Worm (Caenorhabditis elegans) whole organism, L2 larva: ENCODE measurements around the gene rom-1.

Experiments
- C34F6.9 ChIP-seq: fragments of 150-350 bp; optimal IDR thresholded peaks from 2 replicates; lab custom pipeline; 2014; ENCODE audit warnings: missing biosample characterization, missing genetic modification characterization
- F13H6.1 ChIP-seq: sonication (generic microtip); optimal IDR thresholded peaks from 2 replicates; lab custom pipeline; 2016; ENCODE audit warnings: missing genetic modification characterization, missing compliant biosample characterization
- R02D3.7 ChIP-seq: fragments of 150-350 bp; optimal IDR thresholded peaks from 2 replicates; lab custom pipeline; 2014; ENCODE audit warnings: missing biosample characterization, missing genetic modification characterization
- Y55F3AM.14 ChIP-seq: fragments of 200-800 bp; sonication (Bioruptor generic); optimal IDR thresholded peaks from 2 replicates; lab custom pipeline; 2018; ENCODE audit warnings: mild to moderate bottlenecking, missing genetic modification characterization, missing compliant biosample characterization
- ZK546.5 ChIP-seq: sonication (generic microtip); optimal IDR thresholded peaks from 2 replicates; lab custom pipeline; 2017; ENCODE audit warnings: missing biosample characterization, missing genetic modification characterization
- alr-1 ChIP-seq: fragments of 150-350 bp; optimal IDR thresholded peaks from 2 replicates; lab custom pipeline; 2014; ENCODE audit warnings: missing biosample characterization, missing genetic modification characterization
- aly-2 ChIP-seq: fragments of 150-350 bp; optimal IDR thresholded peaks from 2 replicates; lab custom pipeline; 2014; ENCODE audit warnings: missing biosample characterization, missing genetic modification characterization
- ama-1 ChIP-seq: fragments of 150-350 bp; optimal IDR thresholded peaks from 2 replicates; lab custom pipeline; 2018; ENCODE audit warnings: inconsistent platforms
- ceh-16 ChIP-seq: fragments of 150-350 bp; optimal IDR thresholded peaks from 2 replicates; lab custom pipeline; 2014; ENCODE audit warnings: missing biosample characterization, missing genetic modification characterization
- ceh-82 ChIP-seq: fragments of 150-350 bp; optimal IDR thresholded peaks from 2 replicates; lab custom pipeline; 2014; ENCODE audit warnings: missing biosample characterization, missing genetic modification characterization
- crh-2 ChIP-seq: sonication (generic microtip); optimal IDR thresholded peaks from 2 replicates; lab custom pipeline; 2017; ENCODE audit warnings: missing biosample characterization, missing genetic modification characterization
- dmd-4 ChIP-seq: sonication (generic microtip); optimal IDR thresholded peaks from 2 replicates; lab custom pipeline; 2017; ENCODE audit warnings: missing biosample characterization, missing genetic modification characterization
- egl-27 ChIP-seq: sonication (generic microtip); optimal IDR thresholded peaks from 3 replicates; lab custom pipeline; 2017; ENCODE audit warnings: missing biosample characterization, missing genetic modification reagents, missing genetic modification characterization
- elt-1 ChIP-seq: fragments of 150-350 bp; optimal IDR thresholded peaks from 2 replicates; lab custom pipeline; 2014; ENCODE audit warnings: missing biosample characterization, missing genetic modification characterization
- elt-3 ChIP-seq: sonication (generic microtip); optimal IDR thresholded peaks from 2 replicates; lab custom pipeline; 2017; ENCODE audit warnings: missing biosample characterization, missing genetic modification characterization
- fos-1 ChIP-seq: fragments of 150-350 bp; optimal IDR thresholded peaks from 2 replicates; lab custom pipeline; 2014; ENCODE audit warnings: missing biosample characterization, missing genetic modification characterization
- gmeb-1 ChIP-seq: fragments of 150-350 bp; optimal IDR thresholded peaks from 2 replicates; lab custom pipeline; 2014; ENCODE audit warnings: missing biosample characterization, missing genetic modification characterization
- lin-11 ChIP-seq: fragments of 150-350 bp; sonication (generic microtip); optimal IDR thresholded peaks from 2 replicates; lab custom pipeline; 2014; ENCODE audit warnings: missing biosample characterization, missing genetic modification characterization, inconsistent platforms, mixed read lengths
- lin-13 ChIP-seq: fragments of 150-350 bp; optimal IDR thresholded peaks from 2 replicates; lab custom pipeline; 2014; ENCODE audit warnings: missing biosample characterization, missing genetic modification reagents, missing genetic modification characterization
- lin-39 ChIP-seq: fragments of 150-350 bp; optimal IDR thresholded peaks from 2 replicates; lab custom pipeline; 2014; ENCODE audit warnings: missing biosample characterization, missing genetic modification reagents, missing genetic modification characterization
- mab-5 ChIP-seq: fragments of 150-350 bp; optimal IDR thresholded peaks from 2 replicates; lab custom pipeline; 2014; ENCODE audit warnings: missing biosample characterization, missing genetic modification characterization
- mbf-1 ChIP-seq: sonication (generic microtip); optimal IDR thresholded peaks from 2 replicates; lab custom pipeline; 2017; ENCODE audit warnings: missing biosample characterization, missing genetic modification characterization
- mdl-1 ChIP-seq, 2 experiments: fragments of 150-350 bp in 1 of 2; sonication (generic microtip) in 1 of 2; optimal IDR thresholded peaks; 2 replicates each; lab custom pipeline; 2017; ENCODE audit warnings: missing biosample characterization in 2 of 2, missing genetic modification characterization in 2 of 2
- nhr-10 ChIP-seq: sonication (generic microtip); optimal IDR thresholded peaks from 2 replicates; lab custom pipeline; 2017; ENCODE audit warnings: missing biosample characterization, missing genetic modification characterization
- nhr-11 ChIP-seq: fragments of 150-350 bp; optimal IDR thresholded peaks from 2 replicates; lab custom pipeline; 2014; ENCODE audit warnings: missing biosample characterization, missing genetic modification characterization
- nhr-12 ChIP-seq: fragments of 150-350 bp; optimal IDR thresholded peaks from 2 replicates; lab custom pipeline; 2014; ENCODE audit warnings: missing biosample characterization, missing genetic modification characterization
- nhr-21 ChIP-seq: fragments of 150-350 bp; optimal IDR thresholded peaks from 2 replicates; lab custom pipeline; 2014; ENCODE audit warnings: missing biosample characterization, missing genetic modification characterization
- nhr-23 ChIP-seq: fragments of 150-350 bp; optimal IDR thresholded peaks from 2 replicates; lab custom pipeline; 2014; ENCODE audit warnings: missing biosample characterization, missing genetic modification reagents, missing genetic modification characterization
- nhr-25 ChIP-seq: fragments of 150-350 bp; sonication (generic microtip); optimal IDR thresholded peaks from 3 replicates; lab custom pipeline; 2014; ENCODE audit warnings: missing biosample characterization, missing genetic modification characterization
- nhr-6 ChIP-seq: fragments of 150-350 bp; optimal IDR thresholded peaks from 2 replicates; lab custom pipeline; 2014; ENCODE audit warnings: missing biosample characterization, missing genetic modification characterization
- nhr-77 ChIP-seq: fragments of 150-350 bp; optimal IDR thresholded peaks from 2 replicates; lab custom pipeline; 2014; ENCODE audit warnings: missing biosample characterization, missing genetic modification characterization
- peb-1 ChIP-seq: fragments of 150-350 bp; optimal IDR thresholded peaks from 2 replicates; lab custom pipeline; 2014; ENCODE audit warnings: missing biosample characterization, missing genetic modification characterization
- sem-4 ChIP-seq: fragments of 150-350 bp; optimal IDR thresholded peaks from 2 replicates; lab custom pipeline; 2014; ENCODE audit warnings: missing biosample characterization, missing genetic modification reagents, missing genetic modification characterization
- skn-1 ChIP-seq: sonication (generic microtip); optimal IDR thresholded peaks from 2 replicates; lab custom pipeline; 2017; ENCODE audit warnings: missing biosample characterization, missing genetic modification characterization
- sma-3 ChIP-seq: sonication (generic microtip); optimal IDR thresholded peaks from 2 replicates; lab custom pipeline; 2016; ENCODE audit warnings: missing genetic modification reagents, missing genetic modification characterization, missing compliant biosample characterization
- sma-9 ChIP-seq, 2 experiments: fragments of 150-350 bp in 1 of 2; sonication (generic microtip) in 1 of 2; optimal IDR thresholded peaks; 2 replicates each; lab custom pipeline; 2014 to 2016; ENCODE audit warnings: missing genetic modification characterization in 2 of 2, mild to moderate bottlenecking in 1 of 2, missing biosample characterization in 1 of 2, missing compliant biosample characterization in 1 of 2, missing genetic modification reagents in 1 of 2, moderate library complexity in 1 of 2
- snpc-4 ChIP-seq: fragments of 150-350 bp; optimal IDR thresholded peaks from 2 replicates; lab custom pipeline; 2014; ENCODE audit warnings: missing biosample characterization, missing genetic modification characterization
- unc-39 ChIP-seq: fragments of 150-350 bp; optimal IDR thresholded peaks from 2 replicates; lab custom pipeline; 2014; ENCODE audit warnings: missing biosample characterization, missing genetic modification characterization
- unc-55 ChIP-seq: fragments of 150-350 bp; sonication (generic microtip); optimal IDR thresholded peaks from 3 replicates; lab custom pipeline; 2014; ENCODE audit warnings: missing biosample characterization, missing genetic modification reagents, missing genetic modification characterization
- unc-62 ChIP-seq: fragments of 150-350 bp; optimal IDR thresholded peaks from 2 replicates; lab custom pipeline; 2014; ENCODE audit warnings: missing biosample characterization, missing genetic modification reagents, missing genetic modification characterization
- zag-1 ChIP-seq: fragments of 150-350 bp; optimal IDR thresholded peaks from 2 replicates; lab custom pipeline; 2014; ENCODE audit warnings: missing biosample characterization, missing genetic modification characterization
- ztf-1 ChIP-seq: fragments of 200-800 bp; sonication (Bioruptor generic); conservative IDR thresholded peaks from 2 replicates; pipeline ENCODE4 v1.3.6; 2022; ENCODE audit warnings: missing genetic modification characterization, missing compliant biosample characterization
- ztf-11 ChIP-seq: sonication (generic microtip); optimal IDR thresholded peaks from 2 replicates; lab custom pipeline; 2017; ENCODE audit warnings: missing biosample characterization, missing genetic modification characterization
- ztf-4 ChIP-seq: fragments of 150-350 bp; optimal IDR thresholded peaks from 2 replicates; lab custom pipeline; 2014; ENCODE audit warnings: missing biosample characterization, missing genetic modification characterization

The rom-1 gene

ce11 chrIII:4893540-4893939 is 13.5 kb upstream of the rom-1 start, which contains the start of gene F26F4.6:
F26F4.6 (minus strand) TSS chrIII:4893640.
- TF ChIP-seq mbf-1 (tag; lab: Kevin White, UChicago) (no peak), elt-3 (no peak), mab-5 (tag; lab: Kevin White, UChicago) (no peak), snpc-4 (tag; lab: Kevin White, UChicago) (no peak), ceh-82 (no peak), lin-39 (no peak), nhr-12 (tag; lab: Kevin White, UChicago) (no peak), unc-39 (no peak), peb-1 (tag; lab: Kevin White, UChicago) (no peak), nhr-77 (no peak), sma-9 (GFP tag; optimal IDR thresholded peaks at IDR 0.05; lab: Kevin White, UChicago) (no peak), sma-9 (tag; optimal IDR thresholded peaks at IDR 0.05; lab: Kevin White, UChicago) (no peak), nhr-23 (tag; lab: Kevin White, UChicago) (no peak), F13H6.1 (tag; lab: Kevin White, UChicago) (no peak)
- TF ChIP-seq, all 48 proteins: peak for 0

DNA sequence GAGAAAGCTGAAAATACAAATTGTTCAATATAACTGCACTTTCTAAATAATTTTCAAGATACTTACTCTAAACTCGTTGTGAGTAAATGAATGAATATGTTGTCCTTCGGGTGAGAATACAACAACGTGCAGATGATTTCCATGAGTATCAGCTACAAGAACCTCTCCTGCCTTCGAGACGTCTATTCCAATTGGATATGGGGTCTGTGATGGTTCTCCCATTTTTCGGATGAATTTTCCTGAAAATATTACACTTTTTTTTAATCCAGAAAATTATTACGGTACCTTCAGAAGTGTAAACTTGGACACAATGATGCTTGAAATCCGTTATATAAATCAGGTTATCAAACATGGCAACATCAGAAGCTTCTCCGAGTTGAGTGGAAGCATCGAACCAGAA is 11.7 kb upstream of the rom-1 start:
- TF ChIP-seq nhr-11 (no peak), fos-1 (tag; lab: Kevin White, UChicago) (no peak), egl-27 (no peak), sma-3 (no peak), nhr-23 (tag; lab: Kevin White, UChicago) (no peak), mab-5 (tag; lab: Kevin White, UChicago) (no peak), nhr-10 (tag; lab: Kevin White, UChicago) (no peak), ztf-1 (no peak), lin-39 (no peak), unc-39 (no peak), skn-1 (tag; lab: Kevin White, UChicago) (no peak), ama-1 (no peak), ceh-82 (no peak), sem-4 (no peak)

- TF ChIP-seq egl-27 (no peak), unc-39 (no peak), ama-1 (no peak), snpc-4 (tag; lab: Kevin White, UChicago) (no peak), nhr-12 (tag; lab: Kevin White, UChicago) (no peak), dmd-4 (tag; lab: Kevin White, UChicago) (no peak), ZK546.5 (no peak), sem-4 (no peak)
Observed at ce11 chrIII:4899035-4899578, 7.9 kb upstream of the rom-1 start, which contains the start of gene nhl-2. nhl-2 (minus strand) TSS chrIII:4899085.

DNA sequence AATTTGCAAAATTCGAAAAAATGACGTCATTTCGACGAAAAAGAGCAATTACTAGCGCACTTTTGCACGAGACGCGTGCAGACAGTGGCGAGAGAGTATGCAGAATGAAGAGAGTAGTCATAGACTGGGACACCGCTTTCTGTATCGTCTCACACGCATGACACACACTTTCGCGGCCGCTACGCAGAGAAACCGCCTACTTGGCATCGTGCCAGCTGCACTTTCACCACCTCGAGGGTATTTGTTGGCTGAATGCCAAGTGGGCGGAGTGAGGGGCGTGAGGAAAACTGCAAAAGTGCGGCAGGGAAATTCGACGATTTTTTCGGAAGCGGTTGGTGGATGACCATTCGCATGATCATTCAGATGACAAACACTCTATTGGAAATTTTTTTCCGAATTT is 7.3 kb upstream of the rom-1 start:
- no peak for TF ChIP-seq aly-2 (tag; lab: Kevin White, UChicago)
- peak; percentile 99 for TF ChIP-seq C34F6.9
- TF ChIP-seq nhr-12 (tag; lab: Kevin White, UChicago): peak; percentile 65
- TF ChIP-seq unc-39: no peak
- TF ChIP-seq sem-4: peak; percentile 99
- TF ChIP-seq alr-1 (tag; lab: Kevin White, UChicago): peak; percentile 67
- TF ChIP-seq fos-1 (tag; lab: Kevin White, UChicago): peak; percentile 100
- no peak for TF ChIP-seq nhr-11
- TF ChIP-seq gmeb-1 (tag; lab: Kevin White, UChicago): peak; percentile 93
- TF ChIP-seq lin-11 (tag; lab: Kevin White, UChicago): peak; percentile 99
- TF ChIP-seq elt-3: no peak
- peak; percentile 99 for TF ChIP-seq nhr-21 (tag; lab: Kevin White, UChicago)
- TF ChIP-seq ZK546.5: peak; percentile 88
- no peak for TF ChIP-seq ztf-11 (tag; lab: Kevin White, UChicago)
- TF ChIP-seq mab-5 (tag; lab: Kevin White, UChicago): peak; percentile 96
- TF ChIP-seq crh-2 (tag; lab: Kevin White, UChicago): peak; percentile 99
- peak; percentile 99 for TF ChIP-seq sma-9 (GFP tag; optimal IDR thresholded peaks at IDR 0.05; lab: Kevin White, UChicago)
- TF ChIP-seq sma-9 (tag; optimal IDR thresholded peaks at IDR 0.05; lab: Kevin White, UChicago): no peak
- TF ChIP-seq Y55F3AM.14: peak; percentile 99
- peak; percentile 19 for TF ChIP-seq elt-1 (tag; lab: Kevin White, UChicago)
- TF ChIP-seq nhr-77: peak; percentile 89
- TF ChIP-seq mdl-1 (tag; optimal IDR thresholded peaks at IDR 0.05; lab: Kevin White, UChicago): peak; percentile 94 to 99
- TF ChIP-seq nhr-6 (tag; lab: Kevin White, UChicago): peak; percentile 97
- TF ChIP-seq ztf-4 (tag; lab: Kevin White, UChicago): peak; percentile 99
- TF ChIP-seq peb-1 (tag; lab: Kevin White, UChicago): peak; percentile 41
- peak; percentile 100 for TF ChIP-seq F13H6.1 (tag; lab: Kevin White, UChicago)
- TF ChIP-seq nhr-23 (tag; lab: Kevin White, UChicago): no peak
- TF ChIP-seq R02D3.7: peak; percentile 69
- peak; percentile 68 for TF ChIP-seq dmd-4 (tag; lab: Kevin White, UChicago)
- 0 out of 2 replicates have a peak, but pooled peaks have one; percentile 58 for TF ChIP-seq ztf-1
- TF ChIP-seq ceh-16 (tag; lab: Kevin White, UChicago): peak; percentile 99
- peak; percentile 99 for TF ChIP-seq nhr-25 (tag; lab: Kevin White, UChicago)
- TF ChIP-seq ceh-82: peak; percentile 92
- TF ChIP-seq unc-62: peak; percentile 95
- peak; percentile 36 for TF ChIP-seq ama-1
- peak; percentile 86 for TF ChIP-seq nhr-10 (tag; lab: Kevin White, UChicago)
- peak; percentile 98 for TF ChIP-seq zag-1 (tag; lab: Kevin White, UChicago)
- peak; percentile 100 for TF ChIP-seq sma-3
- TF ChIP-seq lin-13 (GFP tag; lab: Kevin White, UChicago): peak; percentile 98
- TF ChIP-seq snpc-4 (tag; lab: Kevin White, UChicago): peak; percentile 89
- peak; percentile 99 for TF ChIP-seq unc-55
